Worm (Caenorhabditis elegans) whole organism, young adult: ENCODE data around the gene str-89.

ENCODE experiments used
- B0261.1 ChIP-seq: sonication (generic microtip); optimal IDR thresholded peaks from 2 replicates; lab custom pipeline; 2016; ENCODE audit warnings: mild to moderate bottlenecking, missing genetic modification characterization, moderate library complexity, missing compliant biosample characterization
- D2030.7 ChIP-seq: fragments of 200-800 bp; sonication (Bioruptor generic); IDR thresholded peaks from 2 replicates; pipeline ENCODE4 v1.3.6; 2022; ENCODE audit warnings: missing genetic modification reagents, missing genetic modification characterization, missing compliant biosample characterization
- F23B12.7 ChIP-seq: sonication (generic microtip); optimal IDR thresholded peaks from 2 replicates; lab custom pipeline; 2017; ENCODE audit warnings: missing genetic modification characterization, mild to moderate bottlenecking, missing compliant biosample characterization, antibody characterized with exemption, moderate library complexity; ENCODE audit not compliant: insufficient read depth
- F39B2.1 ChIP-seq: fragments of 200-800 bp; sonication (Bioruptor generic); IDR thresholded peaks from 2 replicates; pipeline ENCODE4 v1.3.6; 2022; ENCODE audit warnings: missing genetic modification reagents, missing genetic modification characterization, missing compliant biosample characterization
- F57A8.1 ChIP-seq: fragments of 200-800 bp; sonication (Bioruptor generic); optimal IDR thresholded peaks from 2 replicates; lab custom pipeline; 2018; ENCODE audit warnings: mild to moderate bottlenecking, missing genetic modification characterization, moderate library complexity, missing compliant biosample characterization
- ama-1 ChIP-seq, 3 experiments: fragments of 150-350 bp in 1 of 3; sonication (generic microtip) in 2 of 3; optimal IDR thresholded peaks; 2 replicates each; lab custom pipeline; 2014 to 2018; ENCODE audit warnings: missing biosample characterization in 2 of 3, missing genetic modification characterization in 2 of 3, missing genetic modification reagents in 2 of 3
- aptf-2 ChIP-seq: fragments of 200-800 bp; sonication (Bioruptor generic); conservative IDR thresholded peaks from 2 replicates; pipeline ENCODE4 v1.3.6; 2022; ENCODE audit warnings: missing genetic modification reagents, missing genetic modification characterization, missing compliant biosample characterization
- atf-7 ChIP-seq: sonication (generic microtip); optimal IDR thresholded peaks from 2 replicates; lab custom pipeline; 2017; ENCODE audit warnings: mild to moderate bottlenecking, missing genetic modification characterization, missing compliant biosample characterization
- bed-1 ChIP-seq: fragments of 200-800 bp; sonication (Bioruptor generic); IDR thresholded peaks from 2 replicates; pipeline ENCODE4 v1.3.6; 2022; ENCODE audit warnings: missing genetic modification reagents, missing genetic modification characterization, missing compliant biosample characterization
- cebp-1 ChIP-seq, 2 experiments: fragments of 200-800 bp in 1 of 2; sonication (Bioruptor generic) in 1 of 2; sonication (generic microtip) in 1 of 2; IDR thresholded peaks in 1 of 2; optimal IDR thresholded peaks in 1 of 2; 2 replicates each; pipeline versions ENCODE4 v1.3.6 to Lab custom; 2017 to 2022; ENCODE audit warnings: missing compliant biosample characterization in 2 of 2, missing genetic modification characterization in 2 of 2, mild to moderate bottlenecking in 1 of 2, missing genetic modification reagents in 1 of 2, moderate library complexity in 1 of 2
- ceh-40 ChIP-seq: fragments of 200-800 bp; sonication (Bioruptor generic); IDR thresholded peaks from 2 replicates; pipeline ENCODE4 v1.3.6; 2022; ENCODE audit warnings: missing genetic modification characterization, missing compliant biosample characterization
- ceh-58 ChIP-seq: fragments of 200-800 bp; sonication (Bioruptor generic); IDR thresholded peaks from 2 replicates; pipeline ENCODE4 v1.3.6; 2022; ENCODE audit warnings: missing genetic modification characterization, missing compliant biosample characterization
- egrh-3 ChIP-seq: fragments of 200-800 bp; sonication (Bioruptor generic); IDR thresholded peaks from 2 replicates; pipeline ENCODE4 v1.3.6; 2022; ENCODE audit warnings: missing genetic modification reagents, missing genetic modification characterization, missing compliant biosample characterization
- hlh-26 ChIP-seq: fragments of 200-800 bp; sonication (Bioruptor generic); conservative IDR thresholded peaks from 2 replicates; pipeline ENCODE4 v1.3.6; 2022; ENCODE audit warnings: missing genetic modification reagents, missing genetic modification characterization, missing compliant biosample characterization
- let-526 ChIP-seq: fragments of 200-800 bp; sonication (Bioruptor generic); IDR thresholded peaks from 2 replicates; pipeline ENCODE4 v1.3.6; 2022; ENCODE audit warnings: missing genetic modification reagents, missing genetic modification characterization, missing compliant biosample characterization
- lin-35 ChIP-seq, 3 experiments: fragments of 150-350 bp in 2 of 3; sonication (generic microtip) in 1 of 3; optimal IDR thresholded peaks; 2 replicates each; lab custom pipeline; 2014 to 2018; ENCODE audit warnings: missing biosample characterization in 3 of 3, missing genetic modification characterization in 3 of 3, missing genetic modification reagents in 3 of 3
- lin-40 ChIP-seq: sonication (generic microtip); optimal IDR thresholded peaks from 2 replicates; lab custom pipeline; 2016; ENCODE audit warnings: missing genetic modification characterization, mild to moderate bottlenecking, missing compliant biosample characterization, missing genotype, missing genetic modification reagents
- lsy-27 ChIP-seq: sonication (generic microtip); optimal IDR thresholded peaks from 2 replicates; lab custom pipeline; 2017; ENCODE audit warnings: missing genetic modification characterization, mild to moderate bottlenecking, missing compliant biosample characterization, antibody characterized with exemption, missing genotype, borderline replicate concordance; ENCODE audit not compliant: insufficient read depth
- mcd-1 ChIP-seq: fragments of 200-800 bp; sonication (Bioruptor generic); IDR thresholded peaks from 2 replicates; pipeline ENCODE4 v1.3.6; 2022; ENCODE audit warnings: missing genetic modification reagents, missing genetic modification characterization, missing compliant biosample characterization
- nhr-120 ChIP-seq: fragments of 200-800 bp; sonication (Bioruptor generic); IDR thresholded peaks from 2 replicates; pipeline ENCODE4 v1.3.6; 2022; ENCODE audit warnings: missing genetic modification characterization, missing compliant biosample characterization
- nhr-80 ChIP-seq: sonication (generic microtip); optimal IDR thresholded peaks from 2 replicates; lab custom pipeline; 2016; ENCODE audit warnings: missing genetic modification characterization, missing compliant biosample characterization
- repo-1 ChIP-seq: sonication (generic microtip); optimal IDR thresholded peaks from 2 replicates; lab custom pipeline; 2017; ENCODE audit warnings: mild to moderate bottlenecking, missing genetic modification characterization, missing compliant biosample characterization
- rpc-1 ChIP-seq, 2 experiments: fragments of 150-350 bp in 1 of 2; sonication (generic microtip) in 1 of 2; optimal IDR thresholded peaks; 2 replicates each; lab custom pipeline; 2014 to 2018; ENCODE audit warnings: missing biosample characterization in 1 of 2, missing genetic modification characterization in 1 of 2, missing genetic modification reagents in 1 of 2, missing genotype in 1 of 2
- snpc-1.3 ChIP-seq: sonication (generic microtip); optimal IDR thresholded peaks from 2 replicates; lab custom pipeline; 2017; ENCODE audit warnings: missing genetic modification characterization, mild to moderate bottlenecking, missing compliant biosample characterization, antibody characterized with exemption, moderate library complexity, missing genotype, missing genetic modification reagents; ENCODE audit not compliant: insufficient read depth
- snpc-4 ChIP-seq, 5 experiments: fragments of 150-350 bp in 1 of 5; sonication (generic microtip) in 4 of 5; optimal IDR thresholded peaks; 2 replicates each; lab custom pipeline; 2014 to 2018; ENCODE audit warnings: missing genetic modification characterization in 5 of 5, missing biosample characterization in 3 of 5, antibody characterized with exemption in 2 of 5, mild to moderate bottlenecking in 2 of 5, missing compliant biosample characterization in 2 of 5, missing genotype in 2 of 5, moderate library complexity in 2 of 5, missing genetic modification reagents in 1 of 5
- somi-1 ChIP-seq: fragments of 200-800 bp; sonication (Bioruptor generic); optimal IDR thresholded peaks from 2 replicates; lab custom pipeline; 2018; ENCODE audit warnings: mild to moderate bottlenecking, missing genetic modification characterization, missing compliant biosample characterization
- tbp1 ChIP-seq: fragments of 200-800 bp; sonication (Bioruptor generic); optimal IDR thresholded peaks from 2 replicates; lab custom pipeline; 2018; ENCODE audit warnings: mild to moderate bottlenecking, missing genetic modification characterization, missing compliant biosample characterization
- zfh-2 ChIP-seq: fragments of 200-800 bp; sonication (Bioruptor generic); conservative IDR thresholded peaks from 2 replicates; pipeline ENCODE4 v1.3.6; 2022; ENCODE audit warnings: missing genetic modification reagents, missing genetic modification characterization, missing compliant biosample characterization
- ztf-22 ChIP-seq: fragments of 200-800 bp; sonication (Bioruptor generic); optimal IDR thresholded peaks from 2 replicates; lab custom pipeline; 2018; ENCODE audit warnings: mild to moderate bottlenecking, missing genetic modification characterization, moderate library complexity, missing compliant biosample characterization
- ztf-28 ChIP-seq: fragments of 200-800 bp; sonication (Bioruptor generic); IDR thresholded peaks from 2 replicates; pipeline ENCODE4 v1.3.6; 2022; ENCODE audit warnings: missing genetic modification reagents, missing genetic modification characterization, missing compliant biosample characterization

Gene str-89

ce11 chrV:17659228-17659627, 9.4 kb upstream of the str-89 start, which contains the start of gene fbxa-108 (continued):
- TF ChIP-seq F57A8.1 (GFP tag; lab: Kevin White, UChicago) = no peak
- TF ChIP-seq aptf-2 (GFP tag; lab: Robert Waterston, UW) = no peak
- no peak for TF ChIP-seq F39B2.1 (GFP tag; lab: Robert Waterston, UW)

ce11 chrV:17660003-17660402, 8.6 kb upstream of the str-89 start, which contains the start of gene dgat-2:
dgat-2 (plus strand) TSS chrV:17660303.
- no peak for TF ChIP-seq ama-1 (optimal IDR thresholded peaks at IDR 0.05; lab: Kevin White, UChicago)
- TF ChIP-seq ama-1 (GFP tag; optimal IDR thresholded peaks at IDR 0.05; lab: Kevin White, UChicago) = no peak
- no peak for TF ChIP-seq rpc-1 (optimal IDR thresholded peaks at IDR 0.05; lab: Kevin White, UChicago)
- peak; percentile 10 for TF ChIP-seq rpc-1 (tag; optimal IDR thresholded peaks at IDR 0.05; lab: Kevin White, UChicago)
- TF ChIP-seq, all 124 proteins: peak for 1

- peak; percentile 87 for TF ChIP-seq nhr-80 (tag; lab: Kevin White, UChicago)
- no peak for TF ChIP-seq lin-35 (GFP tag; optimal IDR thresholded peaks at IDR 0.05; lab: Kevin White, UChicago)
- TF ChIP-seq F57A8.1 (GFP tag; lab: Kevin White, UChicago) = no peak
- TF ChIP-seq mcd-1 (GFP tag; lab: Robert Waterston, UW) = no peak
- no peak for TF ChIP-seq snpc-4 (GFP tag; optimal IDR thresholded peaks at IDR 0.05; lab: Kevin White, UChicago)
- TF ChIP-seq snpc-4 (tag; optimal IDR thresholded peaks at IDR 0.05; lab: Kevin White, UChicago) = peak in 1 of 4 experiments; percentile 0
- TF ChIP-seq repo-1 (tag; lab: Kevin White, UChicago) = no peak
- no peak for TF ChIP-seq let-526 (GFP tag; lab: Robert Waterston, UW)
- TF ChIP-seq somi-1 = no peak
- TF ChIP-seq ceh-40 (GFP tag; lab: Robert Waterston, UW) = no peak
- TF ChIP-seq ztf-28 (GFP tag; lab: Robert Waterston, UW) = no peak
- TF ChIP-seq egrh-3 (GFP tag; lab: Robert Waterston, UW) = no peak
- TF ChIP-seq atf-7 = peak; percentile 41
- no peak for TF ChIP-seq rpc-1 (optimal IDR thresholded peaks at IDR 0.05; lab: Kevin White, UChicago)
- TF ChIP-seq rpc-1 (tag; optimal IDR thresholded peaks at IDR 0.05; lab: Kevin White, UChicago) = no peak
- no peak for TF ChIP-seq lsy-27 (tag; lab: Kevin White, UChicago)
- no peak for TF ChIP-seq lin-40 (tag; lab: Kevin White, UChicago)
- no peak for TF ChIP-seq snpc-1.3
- TF ChIP-seq ztf-22 (GFP tag; lab: Kevin White, UChicago) = no peak
- TF ChIP-seq ceh-58 (GFP tag; lab: Robert Waterston, UW) = no peak
- TF ChIP-seq ama-1 (optimal IDR thresholded peaks at IDR 0.05; lab: Kevin White, UChicago) = no peak
- TF ChIP-seq ama-1 (GFP tag; optimal IDR thresholded peaks at IDR 0.05; lab: Kevin White, UChicago) = no peak
- no peak for TF ChIP-seq B0261.1 (tag; lab: Kevin White, UChicago)
These were observed 6.4 kb upstream of the str-89 start for ce11 chrV:17662260-17662659.

ce11 chrV:17664367-17664766, 4.3 kb upstream of the str-89 start:
- TF ChIP-seq hlh-26 (GFP tag; lab: Robert Waterston, UW) = no peak
- no peak for TF ChIP-seq D2030.7
- TF ChIP-seq cebp-1 (GFP tag; IDR thresholded peaks at IDR 0.05; lab: Robert Waterston, UW) = no peak
- TF ChIP-seq cebp-1 (tag; optimal IDR thresholded peaks at IDR 0.05; lab: Kevin White, UChicago) = no peak
- peak; percentile 67 for TF ChIP-seq zfh-2 (GFP tag; lab: Robert Waterston, UW)
- TF ChIP-seq tbp1 (GFP tag; lab: Kevin White, UChicago) = peak; percentile 56
- no peak for TF ChIP-seq F23B12.7 (tag; lab: Kevin White, UChicago)
- TF ChIP-seq bed-1 = no peak
- TF ChIP-seq rpc-1 (optimal IDR thresholded peaks at IDR 0.05; lab: Kevin White, UChicago) = no peak
- peak; percentile 40 for TF ChIP-seq rpc-1 (tag; optimal IDR thresholded peaks at IDR 0.05; lab: Kevin White, UChicago)
- peak; percentile 77; the same call in 1 of the 2 replicates for TF ChIP-seq nhr-120 (GFP tag; lab: Robert Waterston, UW)
